Fruit fly (Drosophila melanogaster) whole organism, wandering third instar larva: ENCODE measurements around the gene Hip1.

Source experiments
- Abd-B ChIP-seq: fragments of >200 bp; optimal IDR thresholded peaks from 2 replicates; lab custom pipeline; 2017; ENCODE audit warnings: missing biosample characterization, missing genetic modification characterization
- CG32264 ChIP-seq: fragments of 200-800 bp; sonication (Bioruptor generic); optimal IDR thresholded peaks from 2 replicates; lab custom pipeline; 2016; ENCODE audit warnings: missing biosample characterization, missing genetic modification characterization
- CG9705 ChIP-seq: fragments of 200-800 bp; sonication (Bioruptor generic); optimal IDR thresholded peaks from 2 replicates; lab custom pipeline; 2018; ENCODE audit warnings: missing biosample characterization, mild to moderate bottlenecking, missing genetic modification characterization
- CrebA ChIP-seq: fragments of 200-800 bp; sonication (Bioruptor generic); optimal IDR thresholded peaks from 2 replicates; lab custom pipeline; 2016; ENCODE audit warnings: missing biosample characterization, mild to moderate bottlenecking, missing genetic modification characterization, borderline replicate concordance
- Dfd ChIP-seq: fragments of >200 bp; optimal IDR thresholded peaks from 2 replicates; lab custom pipeline; 2017; ENCODE audit warnings: missing biosample characterization, missing genetic modification characterization
- Dif ChIP-seq: fragments of 200-275, 200-300 bp; sonication (Bioruptor generic); optimal IDR thresholded peaks from 2 replicates; lab custom pipeline; 2018; ENCODE audit warnings: missing biosample characterization, missing genetic modification characterization; ENCODE audit not compliant: partially characterized antibody
- HLH106 ChIP-seq: fragments of 200-800 bp; optimal IDR thresholded peaks from 3 replicates; lab custom pipeline; 2019; ENCODE audit warnings: missing biosample characterization, mild to moderate bottlenecking, missing genetic modification characterization, moderate library complexity
- Hnf4 ChIP-seq: fragments of 200-800 bp; sonication (Bioruptor generic); optimal IDR thresholded peaks from 2 replicates; lab custom pipeline; 2016; ENCODE audit warnings: missing biosample characterization, mild to moderate bottlenecking, missing genetic modification characterization
- Hr78 ChIP-seq: fragments of >200 bp; optimal IDR thresholded peaks from 2 replicates; lab custom pipeline; 2017; ENCODE audit warnings: missing biosample characterization, missing genetic modification characterization
- Hr83 ChIP-seq: fragments of 200-300 bp; sonication (Bioruptor generic); optimal IDR thresholded peaks from 2 replicates; lab custom pipeline; 2016; ENCODE audit warnings: missing biosample characterization, mild to moderate bottlenecking, missing genetic modification characterization, moderate library complexity; ENCODE audit not compliant: poor library complexity, severe bottlenecking
- Jra ChIP-seq: sonication (Bioruptor generic); optimal IDR thresholded peaks from 2 replicates; lab custom pipeline; 2016; ENCODE audit warnings: missing biosample characterization, missing genetic modification characterization
- Mio ChIP-seq: sonication (Bioruptor generic); optimal IDR thresholded peaks from 2 replicates; lab custom pipeline; 2016; ENCODE audit warnings: missing biosample characterization, missing genetic modification characterization
- Myc ChIP-seq: fragments of >200 bp; optimal IDR thresholded peaks from 2 replicates; lab custom pipeline; 2017
- OdsH ChIP-seq: fragments of 200-800 bp; sonication (Bioruptor generic); optimal IDR thresholded peaks from 2 replicates; lab custom pipeline; 2016; ENCODE audit warnings: missing biosample characterization, mild to moderate bottlenecking, missing genetic modification characterization
- Rel ChIP-seq, 2 experiments: fragments of 200-800 bp; sonication (Bioruptor generic) in 1 of 2; optimal IDR thresholded peaks; 2 replicates in 1 of 2; 3 replicates in 1 of 2; lab custom pipeline; 2016 to 2019; ENCODE audit warnings: mild to moderate bottlenecking in 2 of 2, missing biosample characterization in 2 of 2, missing genetic modification characterization in 2 of 2, moderate library complexity in 1 of 2
- Sp1 ChIP-seq: fragments of 200-800 bp; sonication (Bioruptor generic); optimal IDR thresholded peaks from 3 replicates; lab custom pipeline; 2019; ENCODE audit warnings: missing biosample characterization, mild to moderate bottlenecking, missing genetic modification characterization, moderate library complexity
- Vsx2 ChIP-seq: fragments of 200-300, 225-300 bp; sonication (Bioruptor generic); optimal IDR thresholded peaks from 2 replicates; lab custom pipeline; 2018; ENCODE audit warnings: missing biosample characterization, missing genetic modification characterization; ENCODE audit not compliant: partially characterized antibody
- br ChIP-seq: fragments of 200-800 bp; sonication (Bioruptor generic); optimal IDR thresholded peaks from 2 replicates; lab custom pipeline; 2016; ENCODE audit warnings: missing biosample characterization, missing genetic modification characterization
- brk ChIP-seq: fragments of 200-800 bp; sonication (Bioruptor generic); optimal IDR thresholded peaks from 2 replicates; lab custom pipeline; 2016; ENCODE audit warnings: missing biosample characterization, mild to moderate bottlenecking, missing genetic modification characterization
- dl ChIP-seq, 2 experiments: fragments of 175-275, 200-275 bp in 1 of 2; fragments of 200-275 bp in 1 of 2; sonication (Bioruptor generic); optimal IDR thresholded peaks; lab custom pipeline; 2018; ENCODE audit warnings: mild to moderate bottlenecking in 2 of 2, missing biosample characterization in 2 of 2, missing genetic modification characterization in 2 of 2, moderate library complexity in 2 of 2; ENCODE audit not compliant: partially characterized antibody in 2 of 2, insufficient read depth in 1 of 2
- dmrt93B ChIP-seq: fragments of 200-800 bp; sonication (Bioruptor generic); optimal IDR thresholded peaks from 2 replicates; lab custom pipeline; 2018; ENCODE audit warnings: missing biosample characterization, mild to moderate bottlenecking, missing genetic modification characterization
- dsf ChIP-seq: sonication (Bioruptor generic); optimal IDR thresholded peaks from 2 replicates; lab custom pipeline; 2016; ENCODE audit warnings: missing biosample characterization, missing genetic modification characterization, borderline replicate concordance
- ey ChIP-seq: fragments of 200-800 bp; sonication (Bioruptor generic); optimal IDR thresholded peaks from 2 replicates; lab custom pipeline; 2016; ENCODE audit warnings: missing biosample characterization, missing genetic modification characterization
- foxo ChIP-seq, 2 experiments: fragments of 200-800 bp; sonication (Bioruptor generic); optimal IDR thresholded peaks; 2 replicates in 1 of 2; 3 replicates in 1 of 2; lab custom pipeline; 2016 to 2017; ENCODE audit warnings: missing biosample characterization in 2 of 2, missing genetic modification characterization in 2 of 2
- fru ChIP-seq: fragments of 200-800 bp; sonication (Bioruptor generic); optimal IDR thresholded peaks from 3 replicates; lab custom pipeline; 2016; ENCODE audit warnings: missing biosample characterization, mild to moderate bottlenecking, missing genetic modification characterization
- h ChIP-seq: fragments of 200-800 bp; sonication (Bioruptor generic); optimal IDR thresholded peaks from 3 replicates; lab custom pipeline; 2016; ENCODE audit warnings: missing biosample characterization, mild to moderate bottlenecking, missing genetic modification characterization
- jim ChIP-seq: fragments of 175-275, 200-325 bp; sonication (Bioruptor generic); optimal IDR thresholded peaks from 2 replicates; lab custom pipeline; 2016; ENCODE audit warnings: missing biosample characterization, mild to moderate bottlenecking, missing genetic modification characterization
- pan ChIP-seq: fragments of >200 bp; optimal IDR thresholded peaks from 2 replicates; lab custom pipeline; 2017
- psq ChIP-seq: fragments of 200-800 bp; sonication (Bioruptor generic); optimal IDR thresholded peaks from 3 replicates; lab custom pipeline; 2017; ENCODE audit warnings: missing biosample characterization, mild to moderate bottlenecking, missing genetic modification characterization, moderate library complexity
- rgr ChIP-seq: fragments of 200-800 bp; sonication (Bioruptor generic); optimal IDR thresholded peaks from 3 replicates; lab custom pipeline; 2016; ENCODE audit warnings: missing biosample characterization, mild to moderate bottlenecking, missing genetic modification characterization
- sage ChIP-seq: fragments of 200-800 bp; sonication (Bioruptor generic); optimal IDR thresholded peaks from 2 replicates; lab custom pipeline; 2016; ENCODE audit warnings: missing biosample characterization, mild to moderate bottlenecking, missing genetic modification characterization
- sv ChIP-seq: fragments of 200-800 bp; sonication (Bioruptor generic); optimal IDR thresholded peaks from 3 replicates; lab custom pipeline; 2016; ENCODE audit warnings: missing biosample characterization, missing genetic modification characterization
- tai ChIP-seq: sonication (Bioruptor generic); optimal IDR thresholded peaks from 2 replicates; lab custom pipeline; 2016; ENCODE audit warnings: missing biosample characterization, missing genetic modification characterization
- usp ChIP-seq: fragments of >200 bp; optimal IDR thresholded peaks from 2 replicates; lab custom pipeline; 2017; ENCODE audit warnings: missing biosample characterization, missing genetic modification characterization
- woc ChIP-seq: sonication (Bioruptor generic); optimal IDR thresholded peaks from 2 replicates; lab custom pipeline; 2016; ENCODE audit warnings: missing biosample characterization, mild to moderate bottlenecking, missing genetic modification characterization

The Hip1 gene

DNA sequence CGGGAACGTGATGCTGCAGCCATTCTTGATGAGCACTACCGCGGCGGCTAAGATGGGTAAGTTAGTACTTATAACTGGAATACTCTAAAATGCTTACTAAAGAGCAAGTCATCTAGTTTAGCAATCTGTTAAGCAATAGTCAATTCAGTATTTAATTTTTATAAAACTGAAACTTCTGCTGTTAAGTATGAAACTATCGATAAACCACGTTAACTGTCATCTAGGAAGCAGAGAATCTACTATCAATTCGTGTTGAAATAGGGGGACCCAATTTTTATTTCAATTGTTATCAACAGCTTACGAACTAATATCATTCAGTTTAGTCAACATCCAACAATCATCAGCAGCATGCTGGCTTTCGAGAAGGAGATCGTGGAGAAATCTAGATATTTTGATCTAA is 35.0 kb upstream of the Hip1 start, which contains the start of gene CG32110:
CG32110 (plus strand) TSS at position 301 of the 400 bp plus-strand sequence.
- TF ChIP-seq tai (no peak), dsf (GFP tag; lab: Kevin White, UChicago) (no peak), sage (no peak), jim (GFP tag; lab: Kevin White, UChicago) (no peak), Hnf4 (GFP tag; lab: Kevin White, UChicago) (no peak), CrebA (GFP tag; lab: Kevin White, UChicago) (no peak), sv (GFP tag; lab: Kevin White, UChicago) (no peak), br (GFP tag; lab: Kevin White, UChicago) (no peak), Hr83 (no peak), ey (GFP tag; lab: Kevin White, UChicago) (no peak), Dif (GFP tag; lab: Kevin White, UChicago) (no peak), Rel (GFP tag; optimal IDR thresholded peaks at IDR 0.05; lab: Kevin White, UChicago) (no peak), Rel (tag; optimal IDR thresholded peaks at IDR 0.05; lab: Kevin White, UChicago) (no peak), Hr78 (GFP tag; lab: Kevin White, UChicago) (no peak)

DNA sequence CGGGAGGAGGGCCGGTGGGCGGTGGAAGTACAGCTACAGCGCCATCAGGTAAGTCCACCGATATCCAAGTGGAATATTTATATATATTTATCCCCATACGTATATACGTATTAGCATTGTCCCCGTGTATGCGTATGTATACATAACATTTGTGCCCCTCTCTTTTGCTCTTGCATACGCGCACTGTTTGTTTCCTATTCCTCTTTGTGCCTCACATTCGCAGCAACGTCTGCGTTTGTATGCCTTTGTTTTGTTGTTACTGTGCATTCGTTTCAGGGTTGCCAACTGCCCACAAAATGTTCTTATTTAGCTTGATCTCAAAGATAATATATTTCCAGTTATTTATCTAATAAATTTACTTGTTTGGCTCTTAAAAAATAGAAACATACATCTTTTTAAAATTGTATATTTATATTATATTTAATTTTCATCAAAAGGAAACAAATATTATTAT is 32.9 kb upstream of the Hip1 start:
- peak; percentile 46 for TF ChIP-seq Rel (GFP tag; optimal IDR thresholded peaks at IDR 0.05; lab: Kevin White, UChicago)
- TF ChIP-seq Rel (tag; optimal IDR thresholded peaks at IDR 0.05; lab: Kevin White, UChicago), result peak; percentile 32
- TF ChIP-seq rgr (GFP tag; lab: Kevin White, UChicago), result peak; percentile 70
- TF ChIP-seq Dfd (GFP tag; lab: Kevin White, UChicago), result no peak
- peak; percentile 66 for TF ChIP-seq OdsH (GFP tag; lab: Kevin White, UChicago)
- TF ChIP-seq Dif (GFP tag; lab: Kevin White, UChicago), result no peak
- peak; percentile 73 for TF ChIP-seq fru (GFP tag; lab: Kevin White, UChicago)
- no peak for TF ChIP-seq jim (GFP tag; lab: Kevin White, UChicago)
- TF ChIP-seq sage, result peak; percentile 78
- TF ChIP-seq h (GFP tag; lab: Kevin White, UChicago), result peak; percentile 49
- TF ChIP-seq Sp1, result peak; percentile 67
- no peak for TF ChIP-seq tai
- peak; percentile 37 for TF ChIP-seq ey (GFP tag; lab: Kevin White, UChicago)
- TF ChIP-seq HLH106, result peak; percentile 63
- TF ChIP-seq Hr83, result peak; percentile 69
- no peak for TF ChIP-seq Jra
- peak; percentile 34 for TF ChIP-seq CG9705
- peak in 1 of 2 experiments; percentile 70 for TF ChIP-seq foxo (GFP tag; optimal IDR thresholded peaks at IDR 0.05; lab: Kevin White, UChicago)
- peak; percentile 99 for TF ChIP-seq psq (GFP tag; lab: Kevin White, UChicago)
- no peak for TF ChIP-seq dmrt93B (GFP tag; lab: Kevin White, UChicago)
- TF ChIP-seq brk (GFP tag; lab: Kevin White, UChicago), result no peak
- no peak for TF ChIP-seq sv (GFP tag; lab: Kevin White, UChicago)
- peak; percentile 23 for TF ChIP-seq br (GFP tag; lab: Kevin White, UChicago)
- peak; percentile 55 for TF ChIP-seq woc (GFP tag; lab: Kevin White, UChicago)

dm6 chr3L:12805660-12806289 is 32.4 kb upstream of the Hip1 start, which contains the start of gene Sap130:
Sap130 (plus strand) TSS chr3L:12805902.
- no peak for TF ChIP-seq dsf (GFP tag; lab: Kevin White, UChicago)
- TF ChIP-seq Mio, result no peak
- TF ChIP-seq pan, result no peak
- no peak for TF ChIP-seq CG9705
- no peak for TF ChIP-seq dmrt93B (GFP tag; lab: Kevin White, UChicago)

- no peak for TF ChIP-seq h (GFP tag; lab: Kevin White, UChicago)
- peak; percentile 31 for TF ChIP-seq rgr (GFP tag; lab: Kevin White, UChicago)
- TF ChIP-seq Myc, result no peak
- no peak for TF ChIP-seq pan
- no peak for TF ChIP-seq tai
- TF ChIP-seq ey (GFP tag; lab: Kevin White, UChicago), result no peak
- no peak for TF ChIP-seq brk (GFP tag; lab: Kevin White, UChicago)
- no peak for TF ChIP-seq Dfd (GFP tag; lab: Kevin White, UChicago)
- TF ChIP-seq jim (GFP tag; lab: Kevin White, UChicago), result no peak
- TF ChIP-seq woc (GFP tag; lab: Kevin White, UChicago), result no peak
- no peak for TF ChIP-seq Hnf4 (GFP tag; lab: Kevin White, UChicago)
- no peak for TF ChIP-seq Mio
- TF ChIP-seq CrebA (GFP tag; lab: Kevin White, UChicago), result no peak
- TF ChIP-seq usp (GFP tag; lab: Kevin White, UChicago), result no peak
- no peak for TF ChIP-seq Hr78 (GFP tag; lab: Kevin White, UChicago)
- peak; percentile 49 for TF ChIP-seq Dif (GFP tag; lab: Kevin White, UChicago)
- no peak for TF ChIP-seq sage
- no peak for TF ChIP-seq Vsx2
- peak; percentile 14 for TF ChIP-seq Sp1
- peak; percentile 31 for TF ChIP-seq Hr83
- TF ChIP-seq foxo (GFP tag; optimal IDR thresholded peaks at IDR 0.05; lab: Kevin White, UChicago), result no peak
- TF ChIP-seq Rel (GFP tag; optimal IDR thresholded peaks at IDR 0.05; lab: Kevin White, UChicago), result no peak
- TF ChIP-seq Rel (tag; optimal IDR thresholded peaks at IDR 0.05; lab: Kevin White, UChicago), result peak; percentile 50
- TF ChIP-seq OdsH (GFP tag; lab: Kevin White, UChicago), result no peak
- TF ChIP-seq CG9705, result no peak
- peak; percentile 69 for TF ChIP-seq psq (GFP tag; lab: Kevin White, UChicago)
- TF ChIP-seq dsf (GFP tag; lab: Kevin White, UChicago), result no peak
- TF ChIP-seq Abd-B (GFP tag; lab: Kevin White, UChicago), result no peak
- no peak for TF ChIP-seq sv (GFP tag; lab: Kevin White, UChicago)
- no peak for TF ChIP-seq fru (GFP tag; lab: Kevin White, UChicago)
- no peak for TF ChIP-seq Jra
- no peak for TF ChIP-seq dl (GFP tag; optimal IDR thresholded peaks at IDR 0.05; lab: Kevin White, UChicago; ENCODE audit: insufficient read depth in 1 of 2, partially characterized antibody in 2 of 2)
- peak; percentile 1 for TF ChIP-seq HLH106
- TF ChIP-seq CG32264 (GFP tag; lab: Kevin White, UChicago), result no peak
Measured at dm6 chr3L:12804730-12805170, 31.4 kb upstream of the Hip1 start, which contains the start of gene Atg1. Atg1 (minus strand) TSS chr3L:12805116.
